Worm (Caenorhabditis elegans) whole organism, L4 larva: Measurements from ENCODE around the gene adbp-1.
"Not testable (repeated sequence)": the region's sequence is repeated elsewhere in the genome, so short reads cannot be mapped to it uniquely, and the experiment has no call there.

Experiments used
- ama-1 ChIP-seq: fragments of 150-350 bp; optimal IDR thresholded peaks from 2 replicates; lab custom pipeline; 2014; ENCODE audit warnings: inconsistent platforms, mixed read lengths
- fkh-10 ChIP-seq: fragments of 150-350 bp; optimal IDR thresholded peaks from 2 replicates; lab custom pipeline; 2014; ENCODE audit warnings: missing biosample characterization, missing genetic modification reagents, missing genetic modification characterization
- jun-1 ChIP-seq: fragments of 150-350 bp; optimal IDR thresholded peaks from 2 replicates; lab custom pipeline; 2014; ENCODE audit warnings: missing biosample characterization, missing genetic modification reagents, missing genetic modification characterization
- pha-4 ChIP-seq, 2 experiments: fragments of 150-350 bp in 1 of 2; fragments of 200-800 bp in 1 of 2; sonication (Bioruptor generic) in 1 of 2; IDR thresholded peaks in 1 of 2; optimal IDR thresholded peaks in 1 of 2; 2 replicates each; pipeline versions ENCODE4 v1.3.6 to Lab custom; 2014 to 2022; ENCODE audit warnings: missing genetic modification characterization in 2 of 2, missing genetic modification reagents in 2 of 2, missing biosample characterization in 1 of 2, missing compliant biosample characterization in 1 of 2
- rbr-2 ChIP-seq: sonication (generic microtip); optimal IDR thresholded peaks from 2 replicates; lab custom pipeline; 2016; ENCODE audit warnings: missing genotype, missing genetic modification characterization, missing compliant biosample characterization
- vab-7 ChIP-seq: fragments of 200-800 bp; sonication (Bioruptor generic); IDR thresholded peaks from 2 replicates; pipeline ENCODE4 v1.3.6; 2022; ENCODE audit warnings: missing genetic modification reagents, missing genetic modification characterization, missing compliant biosample characterization
- zag-1 ChIP-seq: fragments of 150-350 bp; optimal IDR thresholded peaks from 2 replicates; lab custom pipeline; 2014; ENCODE audit warnings: missing biosample characterization, missing genetic modification characterization
- ztf-11 ChIP-seq: fragments of 150-350 bp; optimal IDR thresholded peaks from 2 replicates; lab custom pipeline; 2014; ENCODE audit warnings: missing biosample characterization, missing genetic modification characterization

DNA sequence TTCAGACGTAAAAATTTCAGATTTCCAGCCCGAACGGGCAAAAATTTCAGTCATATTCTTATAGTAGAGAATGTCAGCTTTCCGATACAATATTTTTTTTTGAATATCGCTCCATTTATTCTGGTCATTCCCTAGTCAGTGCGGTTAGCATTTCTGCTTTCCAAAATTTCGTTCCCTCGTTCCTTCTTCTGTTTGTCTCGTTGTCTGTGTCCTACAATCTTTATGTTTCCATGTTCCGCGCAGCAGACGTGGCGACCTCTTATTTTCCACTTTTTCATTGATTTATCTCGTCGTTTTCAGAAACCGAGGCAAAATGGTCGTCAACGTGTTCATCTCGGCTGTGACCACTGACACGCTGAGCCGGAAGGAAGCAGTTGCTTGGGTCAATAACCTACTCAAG lies 1.5 kb upstream of the adbp-1 start, which contains the start of gene ebp-2:
- not testable (repeated sequence) for TF ChIP-seq fkh-10 (GFP tag; lab: Kevin White, UChicago); ama-1 (lab: Kevin White, UChicago); pha-4 (GFP tag; IDR thresholded peaks at IDR 0.05; lab: Robert Waterston, UW); pha-4 (tag; optimal IDR thresholded peaks at IDR 0.05; lab: Kevin White, UChicago); jun-1 (tag; lab: Kevin White, UChicago); vab-7 (GFP tag; lab: Robert Waterston, UW); zag-1 (tag; lab: Kevin White, UChicago); rbr-2; ztf-11 (tag; lab: Kevin White, UChicago)
